Worm (Caenorhabditis elegans) whole organism, L3 larva: Measurements from ENCODE around the gene col-10.

Experiments
- R02D3.7 ChIP-seq: fragments of 150-350 bp; optimal IDR thresholded peaks from 2 replicates; lab custom pipeline; 2014; ENCODE audit warnings: missing biosample characterization, missing genetic modification characterization
- ZK546.5 ChIP-seq: sonication (generic microtip); optimal IDR thresholded peaks from 2 replicates; lab custom pipeline; 2017; ENCODE audit warnings: missing biosample characterization, missing genetic modification characterization
- aly-2 ChIP-seq: fragments of 150-350 bp; optimal IDR thresholded peaks from 2 replicates; lab custom pipeline; 2014; ENCODE audit warnings: missing biosample characterization, missing genetic modification characterization
- ama-1 ChIP-seq: fragments of 150-350 bp; optimal IDR thresholded peaks from 2 replicates; lab custom pipeline; 2018
- ceh-16 ChIP-seq: sonication (generic microtip); optimal IDR thresholded peaks from 2 replicates; lab custom pipeline; 2017; ENCODE audit warnings: missing biosample characterization, missing genetic modification characterization
- ceh-28 ChIP-seq: fragments of 150-350 bp; optimal IDR thresholded peaks from 2 replicates; lab custom pipeline; 2014; ENCODE audit warnings: missing biosample characterization, missing genetic modification reagents, missing genetic modification characterization
- ceh-82 ChIP-seq: fragments of 150-350 bp; optimal IDR thresholded peaks from 2 replicates; lab custom pipeline; 2014; ENCODE audit warnings: missing biosample characterization, missing genetic modification characterization
- ceh-9 ChIP-seq: sonication (generic microtip); optimal IDR thresholded peaks from 2 replicates; lab custom pipeline; 2018; ENCODE audit warnings: missing biosample characterization, missing genetic modification characterization
- daf-12 ChIP-seq: fragments of 150-350 bp; optimal IDR thresholded peaks from 2 replicates; lab custom pipeline; 2014; ENCODE audit warnings: missing biosample characterization, missing genetic modification reagents, missing genetic modification characterization
- egl-27 ChIP-seq: sonication (generic microtip); optimal IDR thresholded peaks from 4 replicates; lab custom pipeline; 2017; ENCODE audit warnings: missing biosample characterization, missing genetic modification reagents, missing genetic modification characterization
- egl-5 ChIP-seq: fragments of 150-350 bp; optimal IDR thresholded peaks from 2 replicates; lab custom pipeline; 2017; ENCODE audit warnings: missing biosample characterization, missing genetic modification reagents, missing genetic modification characterization, inconsistent platforms
- elt-1 ChIP-seq: fragments of 150-350 bp; optimal IDR thresholded peaks from 2 replicates; lab custom pipeline; 2014; ENCODE audit warnings: missing biosample characterization, missing genetic modification characterization
- elt-2 ChIP-seq: sonication (generic microtip); optimal IDR thresholded peaks from 2 replicates; lab custom pipeline; 2016; ENCODE audit warnings: missing genetic modification reagents, mild to moderate bottlenecking, missing genetic modification characterization, missing compliant biosample characterization
- elt-3 ChIP-seq, 3 experiments: fragments of 150-350 bp in 1 of 3; sonication (generic microtip) in 2 of 3; optimal IDR thresholded peaks; 2 replicates in 2 of 3; 4 replicates in 1 of 3; lab custom pipeline; 2014 to 2017; ENCODE audit warnings: missing biosample characterization in 3 of 3, missing genetic modification characterization in 3 of 3
- eor-1 ChIP-seq, 2 experiments: fragments of 150-350 bp; optimal IDR thresholded peaks; 2 replicates each; lab custom pipeline; 2014 to 2018; ENCODE audit warnings: missing biosample characterization in 2 of 2, missing genetic modification characterization in 2 of 2
- fkh-10 ChIP-seq: sonication (generic microtip); optimal IDR thresholded peaks from 2 replicates; lab custom pipeline; 2017; ENCODE audit warnings: missing biosample characterization, missing genetic modification reagents, missing genetic modification characterization
- fkh-2 ChIP-seq: fragments of 150-350 bp; optimal IDR thresholded peaks from 2 replicates; lab custom pipeline; 2014; ENCODE audit warnings: missing biosample characterization, missing genetic modification reagents, missing genetic modification characterization
- fos-1 ChIP-seq: fragments of 150-350 bp; optimal IDR thresholded peaks from 2 replicates; lab custom pipeline; 2014; ENCODE audit warnings: missing biosample characterization, missing genetic modification characterization
- hmg-11 ChIP-seq: sonication (generic microtip); optimal IDR thresholded peaks from 2 replicates; lab custom pipeline; 2016; ENCODE audit warnings: missing genetic modification characterization, missing compliant biosample characterization
- jun-1 ChIP-seq: fragments of 150-350 bp; optimal IDR thresholded peaks from 2 replicates; lab custom pipeline; 2014; ENCODE audit warnings: missing biosample characterization, missing genetic modification reagents, missing genetic modification characterization
- lin-15B ChIP-seq: fragments of 150-350 bp; optimal IDR thresholded peaks from 2 replicates; lab custom pipeline; 2014; ENCODE audit warnings: missing biosample characterization, missing genetic modification characterization
- lin-39 ChIP-seq: fragments of 150-350 bp; optimal IDR thresholded peaks from 2 replicates; lab custom pipeline; 2018; ENCODE audit warnings: missing biosample characterization, missing genetic modification reagents, missing genetic modification characterization
- lsy-12 ChIP-seq: sonication (generic microtip); optimal IDR thresholded peaks from 2 replicates; lab custom pipeline; 2016; ENCODE audit warnings: mild to moderate bottlenecking, missing genetic modification characterization, missing compliant biosample characterization
- mdl-1 ChIP-seq: fragments of 150-350 bp; optimal IDR thresholded peaks from 2 replicates; lab custom pipeline; 2014; ENCODE audit warnings: missing biosample characterization, missing genetic modification characterization
- mml-1 ChIP-seq: fragments of 150-350 bp; sonication (generic microtip); optimal IDR thresholded peaks from 3 replicates; lab custom pipeline; 2014; ENCODE audit warnings: missing biosample characterization, missing genetic modification characterization
- nfya-1 ChIP-seq: sonication (generic microtip); optimal IDR thresholded peaks from 2 replicates; lab custom pipeline; 2017; ENCODE audit warnings: missing genetic modification characterization, mild to moderate bottlenecking, missing compliant biosample characterization, antibody characterized with exemption, moderate library complexity; ENCODE audit not compliant: insufficient read depth
- nhr-11 ChIP-seq: fragments of 150-350 bp; optimal IDR thresholded peaks from 2 replicates; lab custom pipeline; 2014; ENCODE audit warnings: missing biosample characterization, missing genetic modification characterization
- nhr-12 ChIP-seq: fragments of 150-350 bp; optimal IDR thresholded peaks from 2 replicates; lab custom pipeline; 2014; ENCODE audit warnings: missing biosample characterization, missing genetic modification characterization
- nhr-23 ChIP-seq: fragments of 150-350 bp; optimal IDR thresholded peaks from 2 replicates; lab custom pipeline; 2014; ENCODE audit warnings: missing biosample characterization, missing genetic modification reagents, missing genetic modification characterization
- nhr-237 ChIP-seq: fragments of 150-350 bp; optimal IDR thresholded peaks from 2 replicates; lab custom pipeline; 2014; ENCODE audit warnings: missing biosample characterization, missing genetic modification characterization
- nhr-25 ChIP-seq: sonication (generic microtip); optimal IDR thresholded peaks from 2 replicates; lab custom pipeline; 2017; ENCODE audit warnings: missing biosample characterization, missing genetic modification characterization
- nhr-28 ChIP-seq: fragments of 150-350 bp; optimal IDR thresholded peaks from 2 replicates; lab custom pipeline; 2014; ENCODE audit warnings: missing biosample characterization, missing genetic modification characterization
- nhr-43 ChIP-seq: sonication (generic microtip); optimal IDR thresholded peaks from 2 replicates; lab custom pipeline; 2016; ENCODE audit warnings: mild to moderate bottlenecking, missing genetic modification characterization, missing compliant biosample characterization; ENCODE audit not compliant: poor library complexity, severe bottlenecking
- nhr-67 ChIP-seq: fragments of 150-350 bp; optimal IDR thresholded peaks from 2 replicates; lab custom pipeline; 2014; ENCODE audit warnings: missing biosample characterization, missing genetic modification characterization
- nhr-76 ChIP-seq: fragments of 150-350 bp; sonication (generic microtip); optimal IDR thresholded peaks from 5 replicates; lab custom pipeline; 2014; ENCODE audit warnings: missing biosample characterization, missing genetic modification characterization
- nhr-77 ChIP-seq: fragments of 150-350 bp; optimal IDR thresholded peaks from 2 replicates; lab custom pipeline; 2014; ENCODE audit warnings: missing biosample characterization, missing genetic modification characterization
- pha-4 ChIP-seq: fragments of 150-350 bp; optimal IDR thresholded peaks from 2 replicates; lab custom pipeline; 2014; ENCODE audit warnings: missing biosample characterization, missing genetic modification reagents, missing genetic modification characterization
- pqm-1 ChIP-seq: fragments of 150-350 bp; optimal IDR thresholded peaks from 2 replicates; lab custom pipeline; 2017; ENCODE audit warnings: missing biosample characterization, missing genetic modification characterization, inconsistent platforms
- sea-2 ChIP-seq: fragments of 150-350 bp; sonication (generic microtip); optimal IDR thresholded peaks from 4 replicates; lab custom pipeline; 2014; ENCODE audit warnings: missing biosample characterization, missing genetic modification reagents, missing genetic modification characterization
- skn-1 ChIP-seq: fragments of 150-350 bp; optimal IDR thresholded peaks from 2 replicates; lab custom pipeline; 2014; ENCODE audit warnings: missing biosample characterization, missing genetic modification characterization
- snpc-4 ChIP-seq: fragments of 150-350 bp; optimal IDR thresholded peaks from 2 replicates; lab custom pipeline; 2014; ENCODE audit warnings: missing biosample characterization, missing genetic modification characterization
- tbx-2 ChIP-seq: sonication (generic microtip); optimal IDR thresholded peaks from 2 replicates; lab custom pipeline; 2016; ENCODE audit warnings: mild to moderate bottlenecking, missing genetic modification characterization, missing compliant biosample characterization
- unc-39 ChIP-seq: sonication (generic microtip); optimal IDR thresholded peaks from 4 replicates; lab custom pipeline; 2017; ENCODE audit warnings: missing biosample characterization, missing genetic modification characterization
- unc-62 ChIP-seq: fragments of 150-350 bp; sonication (generic microtip); optimal IDR thresholded peaks from 4 replicates; lab custom pipeline; 2014; ENCODE audit warnings: missing biosample characterization, missing genetic modification reagents, missing genetic modification characterization
- zag-1 ChIP-seq: fragments of 150-350 bp; optimal IDR thresholded peaks from 2 replicates; lab custom pipeline; 2014; ENCODE audit warnings: missing biosample characterization, missing genetic modification characterization
- ztf-11 ChIP-seq: fragments of 150-350 bp; optimal IDR thresholded peaks from 2 replicates; lab custom pipeline; 2014; ENCODE audit warnings: missing biosample characterization, missing genetic modification characterization
- ztf-4 ChIP-seq: fragments of 150-350 bp; optimal IDR thresholded peaks from 2 replicates; lab custom pipeline; 2014; ENCODE audit warnings: missing biosample characterization, missing genetic modification characterization

col-10 gene

DNA sequence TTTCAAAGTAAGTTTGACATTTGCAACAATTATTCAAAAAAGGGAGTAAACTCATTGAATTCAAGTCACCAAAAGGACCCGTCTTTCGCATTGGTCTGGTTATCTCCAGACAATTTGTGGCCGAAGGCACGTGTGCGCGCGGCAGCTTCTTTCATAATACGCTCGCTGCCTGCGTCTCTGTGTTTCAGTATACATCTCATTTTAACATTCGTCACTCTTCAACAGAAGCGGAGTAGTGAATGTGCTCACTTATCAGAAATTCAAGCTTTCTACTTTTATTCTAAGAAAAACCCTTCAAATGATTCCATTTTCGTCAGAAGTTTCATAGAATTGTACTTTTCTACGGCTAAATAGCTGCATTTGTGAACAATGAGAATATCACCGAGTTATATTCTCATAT lies 36.5 kb downstream of the col-10 start:
- no peak for TF ChIP-seq nhr-25 (tag; lab: Kevin White, UChicago)
- TF ChIP-seq fkh-2 (tag; lab: Kevin White, UChicago) = no peak
- TF ChIP-seq lin-39 = peak; percentile 36
- no peak for TF ChIP-seq nhr-237 (tag; lab: Kevin White, UChicago)
- no peak for TF ChIP-seq daf-12
- TF ChIP-seq ceh-9 (tag; lab: Kevin White, UChicago) = no peak
- no peak for TF ChIP-seq pha-4
- TF ChIP-seq mdl-1 (tag; lab: Kevin White, UChicago) = peak; percentile 81
- no peak for TF ChIP-seq aly-2 (tag; lab: Kevin White, UChicago)
- no peak for TF ChIP-seq egl-5
- TF ChIP-seq nhr-11 (tag; lab: Kevin White, UChicago) = peak; percentile 82
- no peak for TF ChIP-seq ama-1
- TF ChIP-seq jun-1 (tag; lab: Kevin White, UChicago) = no peak
- no peak for TF ChIP-seq nhr-28
- no peak for TF ChIP-seq egl-27
- TF ChIP-seq pqm-1 (tag; lab: Kevin White, UChicago) = no peak
- TF ChIP-seq mml-1 (tag; lab: Kevin White, UChicago) = no peak
- TF ChIP-seq elt-1 (tag; lab: Kevin White, UChicago) = no peak
- no peak for TF ChIP-seq unc-39 (tag; lab: Kevin White, UChicago)
- TF ChIP-seq ceh-16 (tag; lab: Kevin White, UChicago) = no peak
- TF ChIP-seq nhr-12 (tag; lab: Kevin White, UChicago) = no peak
- TF ChIP-seq tbx-2 = no peak
- peak; percentile 2 for TF ChIP-seq elt-2 (tag; lab: Kevin White, UChicago)
- TF ChIP-seq zag-1 (tag; lab: Kevin White, UChicago) = no peak
- TF ChIP-seq hmg-11 (tag; lab: Kevin White, UChicago) = no peak
- no peak for TF ChIP-seq nhr-43 (tag; lab: Kevin White, UChicago)
- TF ChIP-seq nhr-67 = no peak
- no peak for TF ChIP-seq lsy-12 (tag; lab: Kevin White, UChicago)
- no peak for TF ChIP-seq nhr-77
- peak; percentile 69 for TF ChIP-seq fkh-10 (GFP tag; lab: Kevin White, UChicago)
- no peak for TF ChIP-seq ceh-82 (tag; lab: Kevin White, UChicago)
- TF ChIP-seq nhr-23 (tag; lab: Kevin White, UChicago) = no peak
- no peak for TF ChIP-seq ZK546.5
- peak; percentile 73 for TF ChIP-seq nfya-1 (tag; lab: Kevin White, UChicago)
- no peak for TF ChIP-seq ztf-11
- TF ChIP-seq fos-1 (tag; lab: Kevin White, UChicago) = no peak
- TF ChIP-seq skn-1 (tag; lab: Kevin White, UChicago) = no peak
- TF ChIP-seq snpc-4 (tag; lab: Kevin White, UChicago) = peak; percentile 41
- TF ChIP-seq ztf-4 (tag; lab: Kevin White, UChicago) = no peak
- no peak for TF ChIP-seq sea-2 (GFP tag; lab: Kevin White, UChicago)
- TF ChIP-seq eor-1 (tag; optimal IDR thresholded peaks at IDR 0.05; lab: Kevin White, UChicago) = no peak
- TF ChIP-seq nhr-76 = no peak
- no peak for TF ChIP-seq elt-3 (tag; optimal IDR thresholded peaks at IDR 0.05; lab: Kevin White, UChicago)
- no peak for TF ChIP-seq R02D3.7 (tag; lab: Kevin White, UChicago)
- TF ChIP-seq lin-15B (tag; lab: Kevin White, UChicago) = peak; percentile 16
- no peak for TF ChIP-seq ceh-28 (tag; lab: Kevin White, UChicago)
- TF ChIP-seq unc-62 (GFP tag; lab: Kevin White, UChicago) = no peak

- TF ChIP-seq ceh-82 (tag; lab: Kevin White, UChicago) (no peak), egl-27 (no peak), nhr-67 (no peak), nhr-11 (tag; lab: Kevin White, UChicago) (no peak), mdl-1 (tag; lab: Kevin White, UChicago) (no peak), elt-1 (tag; lab: Kevin White, UChicago) (no peak), R02D3.7 (tag; lab: Kevin White, UChicago) (no peak), ZK546.5 (no peak), fos-1 (tag; lab: Kevin White, UChicago) (no peak), ceh-28 (tag; lab: Kevin White, UChicago) (no peak)
- TF ChIP-seq, all 47 proteins: peak for 0
These were observed 37.3 kb downstream of the col-10 start, which contains the start of gene F21C10.3 for ce11 chrV:9127773-9128172. Gene F21C10.3, plus strand, starts transcription at chrV:9128073.
